Worm (Caenorhabditis elegans) whole organism, L4 larva: Measurements from ENCODE around the gene R07B7.9.

ENCODE experiments used
- ama-1 ChIP-seq: fragments of 150-350 bp; optimal IDR thresholded peaks from 2 replicates; lab custom pipeline; 2014; ENCODE audit warnings: inconsistent platforms, mixed read lengths
- egl-27 ChIP-seq: sonication (generic microtip); optimal IDR thresholded peaks from 3 replicates; lab custom pipeline; 2017; ENCODE audit warnings: missing biosample characterization, missing genetic modification reagents, missing genetic modification characterization
- mes-2 ChIP-seq: sonication (generic microtip); optimal IDR thresholded peaks from 2 replicates; lab custom pipeline; 2016; ENCODE audit warnings: missing genotype, mild to moderate bottlenecking, missing genetic modification characterization, missing compliant biosample characterization; ENCODE audit not compliant: poor library complexity, severe bottlenecking
- nhr-25 ChIP-seq: sonication (generic microtip); optimal IDR thresholded peaks from 2 replicates; lab custom pipeline; 2017; ENCODE audit warnings: missing genetic modification characterization, mild to moderate bottlenecking, missing compliant biosample characterization, antibody characterized with exemption, moderate library complexity, borderline replicate concordance; ENCODE audit not compliant: insufficient read depth
- pha-4 ChIP-seq, 2 experiments: fragments of 150-350 bp in 1 of 2; fragments of 200-800 bp in 1 of 2; sonication (Bioruptor generic) in 1 of 2; IDR thresholded peaks in 1 of 2; optimal IDR thresholded peaks in 1 of 2; 2 replicates each; pipeline versions ENCODE4 v1.3.6 to Lab custom; 2014 to 2022; ENCODE audit warnings: missing genetic modification characterization in 2 of 2, missing genetic modification reagents in 2 of 2, missing biosample characterization in 1 of 2, missing compliant biosample characterization in 1 of 2
- skn-1 ChIP-seq: fragments of 150-350 bp; optimal IDR thresholded peaks from 2 replicates; lab custom pipeline; 2014; ENCODE audit warnings: missing biosample characterization, missing genetic modification characterization
- snpc-4 ChIP-seq: fragments of 150-350 bp; optimal IDR thresholded peaks from 2 replicates; lab custom pipeline; 2014; ENCODE audit warnings: missing biosample characterization, missing genetic modification characterization
- zfp-2 ChIP-seq: sonication (generic microtip); optimal IDR thresholded peaks from 2 replicates; lab custom pipeline; 2016; ENCODE audit warnings: mild to moderate bottlenecking, missing genetic modification characterization, missing compliant biosample characterization

- no peak for TF ChIP-seq snpc-4 (tag; lab: Kevin White, UChicago)
- no peak for TF ChIP-seq egl-27
- TF ChIP-seq nhr-25 (tag; lab: Kevin White, UChicago), result no peak
- no peak for TF ChIP-seq zfp-2 (tag; lab: Kevin White, UChicago)
- TF ChIP-seq pha-4 (GFP tag; IDR thresholded peaks at IDR 0.05; lab: Robert Waterston, UW), result no peak
- no peak for TF ChIP-seq pha-4 (tag; optimal IDR thresholded peaks at IDR 0.05; lab: Kevin White, UChicago)
- TF ChIP-seq ama-1 (lab: Kevin White, UChicago), result no peak
- no peak for TF ChIP-seq skn-1 (tag; lab: Kevin White, UChicago)
- TF ChIP-seq mes-2 (tag; lab: Kevin White, UChicago), result no peak
Observed at ce11 chrV:12033841-12034240, 46.3 kb downstream of the R07B7.9 start.
